Fruit fly (Drosophila melanogaster) whole organism, embryonic: Measurements from ENCODE around the gene CG13114.
A peak's percentile ranks its signal among the peaks of the same experiment; 100 is the strongest.

Experiments
- CG10543 ChIP-seq: fragments of 200-800 bp; sonication (Bioruptor generic); optimal IDR thresholded peaks from 3 replicates; lab custom pipeline; 2017; ENCODE audit warnings: missing biosample characterization, mild to moderate bottlenecking, missing genetic modification characterization, moderate library complexity
- CG11456 ChIP-seq: fragments of 200-800 bp; sonication (Bioruptor generic); IDR thresholded peaks from 3 replicates; pipeline ENCODE4 v1.3.6; 2022; ENCODE audit warnings: missing biosample characterization, missing genetic modification characterization
- CG11560 ChIP-seq: fragments of 200-800 bp; sonication (Bioruptor generic); IDR thresholded peaks from 3 replicates; pipeline ENCODE4 v1.3.6; 2022; ENCODE audit warnings: missing biosample characterization, missing genetic modification characterization
- CG12236 ChIP-seq: fragments of 200-800 bp; sonication (Bioruptor generic); optimal IDR thresholded peaks from 2 replicates; lab custom pipeline; 2016; ENCODE audit warnings: missing biosample characterization, missing genetic modification characterization
- CG12769 ChIP-seq: fragments of 200-800 bp; sonication (Bioruptor generic); optimal IDR thresholded peaks from 2 replicates; lab custom pipeline; 2019; ENCODE audit warnings: missing biosample characterization, mild to moderate bottlenecking, missing genetic modification characterization, moderate library complexity
- CG14050 ChIP-seq: fragments of 200-800 bp; sonication (Bioruptor generic); IDR thresholded peaks from 3 replicates; pipeline ENCODE4 v1.3.6; 2022; ENCODE audit warnings: missing biosample characterization, missing genetic modification characterization
- CG17912 ChIP-seq: fragments of 200-800 bp; sonication (Bioruptor generic); optimal IDR thresholded peaks from 2 replicates; lab custom pipeline; 2018; ENCODE audit warnings: missing biosample characterization, mild to moderate bottlenecking, missing genetic modification characterization
- CG2120 ChIP-seq: fragments of 200-800 bp; sonication (Bioruptor generic); optimal IDR thresholded peaks from 3 replicates; lab custom pipeline; 2016; ENCODE audit warnings: missing biosample characterization, missing genetic modification characterization
- CG2129 ChIP-seq: fragments of 200-800 bp; sonication (Bioruptor generic); IDR thresholded peaks from 2 replicates; pipeline ENCODE4 v1.3.6; 2022; ENCODE audit warnings: missing biosample characterization, missing genetic modification characterization; ENCODE audit not compliant: partially characterized antibody
- CG2202 ChIP-seq: fragments of 200-800 bp; sonication (Bioruptor generic); optimal IDR thresholded peaks from 2 replicates; lab custom pipeline; 2018; ENCODE audit warnings: missing biosample characterization, mild to moderate bottlenecking, missing genetic modification characterization
- CG32532 ChIP-seq: fragments of 200-800 bp; sonication (Bioruptor generic); IDR thresholded peaks from 2 replicates; pipeline ENCODE4 v1.3.6; 2022; ENCODE audit warnings: missing biosample characterization, missing genetic modification characterization
- CG34224 ChIP-seq: fragments of 200-800 bp; sonication (Bioruptor generic); IDR thresholded peaks from 3 replicates; pipeline ENCODE4 v1.3.6; 2022; ENCODE audit warnings: missing biosample characterization, missing genetic modification characterization; ENCODE audit not compliant: partially characterized antibody
- CG7372 ChIP-seq: fragments of 200-800 bp; sonication (Bioruptor generic); IDR thresholded peaks from 2 replicates; pipeline ENCODE4 v1.3.6; 2022; ENCODE audit warnings: missing biosample characterization, missing genetic modification characterization
- CG7786 ChIP-seq: fragments of 200-800 bp; sonication (Bioruptor generic); optimal IDR thresholded peaks from 2 replicates; lab custom pipeline; 2016; ENCODE audit warnings: missing biosample characterization, missing genetic modification characterization
- CG8924 ChIP-seq: fragments of 200-800 bp; optimal IDR thresholded peaks from 3 replicates; lab custom pipeline; 2019; ENCODE audit warnings: missing biosample characterization, mild to moderate bottlenecking, missing genetic modification characterization, moderate library complexity
- Dbx ChIP-seq: fragments of 200-800 bp; sonication (Bioruptor generic); IDR thresholded peaks from 3 replicates; pipeline ENCODE4 v1.3.6; 2022; ENCODE audit warnings: missing biosample characterization, missing genetic modification characterization
- Deaf1 ChIP-seq: fragments of 200-800 bp; optimal IDR thresholded peaks from 3 replicates; lab custom pipeline; 2019; ENCODE audit warnings: missing biosample characterization, mild to moderate bottlenecking, missing genetic modification characterization, moderate library complexity
- Drgx ChIP-seq: fragments of 200-800 bp; sonication (Bioruptor generic); IDR thresholded peaks from 2 replicates; pipeline ENCODE4 v1.3.6; 2022; ENCODE audit warnings: missing biosample characterization, missing genetic modification characterization
- Ets65A ChIP-seq: fragments of 200-800 bp; sonication (Bioruptor generic); peaks from one replicate; lab custom pipeline; 2016; ENCODE audit warnings: missing biosample characterization, missing genetic modification characterization
- Med ChIP-seq: fragments of 200-800 bp; sonication (Bioruptor generic); peaks from one replicate; lab custom pipeline; 2016; ENCODE audit warnings: missing biosample characterization, missing genetic modification characterization, mild to moderate bottlenecking, inconsistent platforms, moderate library complexity
- NfI ChIP-seq: fragments of 200-800 bp; sonication (Bioruptor generic); optimal IDR thresholded peaks from 3 replicates; lab custom pipeline; 2018; ENCODE audit warnings: missing biosample characterization, mild to moderate bottlenecking, missing genetic modification characterization, moderate library complexity
- Pdp1 ChIP-seq, 2 experiments: fragments of 200-800 bp; sonication (Bioruptor generic); optimal IDR thresholded peaks; 3 replicates each; lab custom pipeline; 2016; ENCODE audit warnings: missing biosample characterization in 2 of 2, missing genetic modification characterization in 2 of 2, mild to moderate bottlenecking in 1 of 2, moderate library complexity in 1 of 2
- Trl ChIP-seq, 3 experiments: fragments of >200 bp in 2 of 3; fragments of 200-800 bp in 1 of 3; sonication (Bioruptor generic) in 1 of 3; optimal IDR thresholded peaks; 2 replicates in 1 of 3; 3 replicates in 2 of 3; lab custom pipeline; 2016 to 2017; ENCODE audit warnings: missing biosample characterization in 1 of 3, missing genetic modification characterization in 1 of 3
- crol ChIP-seq: fragments of 200-800 bp; sonication (Bioruptor generic); IDR thresholded peaks from 2 replicates; pipeline ENCODE4 v1.3.6; 2022; ENCODE audit warnings: missing biosample characterization, missing genetic modification characterization
- inv ChIP-seq: fragments of 200-800 bp; sonication (Bioruptor generic); IDR thresholded peaks from 2 replicates; pipeline ENCODE4 v1.3.6; 2022; ENCODE audit warnings: missing biosample characterization, missing genetic modification characterization; ENCODE audit not compliant: partially characterized antibody
- kah ChIP-seq: fragments of 200-800 bp; sonication (Bioruptor generic); optimal IDR thresholded peaks from 2 replicates; lab custom pipeline; 2018; ENCODE audit warnings: missing biosample characterization, mild to moderate bottlenecking, missing genetic modification characterization
- nmo ChIP-seq: fragments of 200-800 bp; sonication (Bioruptor generic); optimal IDR thresholded peaks from 2 replicates; lab custom pipeline; 2018; ENCODE audit warnings: missing biosample characterization, mild to moderate bottlenecking, missing genetic modification characterization, moderate library complexity
- onecut ChIP-seq: fragments of 200-800 bp; sonication (Bioruptor generic); IDR thresholded peaks from 2 replicates; pipeline ENCODE4 v1.3.6; 2022; ENCODE audit warnings: missing biosample characterization, missing genetic modification characterization
- pum ChIP-seq: fragments of 200-800 bp; sonication (Bioruptor generic); optimal IDR thresholded peaks from 2 replicates; lab custom pipeline; 2016; ENCODE audit warnings: missing biosample characterization, missing genetic modification characterization
- rib ChIP-seq: fragments of 200-800 bp; sonication (Bioruptor generic); IDR thresholded peaks from 2 replicates; pipeline ENCODE4 v1.3.6; 2022; ENCODE audit warnings: missing biosample characterization, missing genetic modification characterization
- ro ChIP-seq: fragments of 200-800 bp; sonication (Bioruptor generic); IDR thresholded peaks from 2 replicates; pipeline ENCODE4 v1.3.6; 2022; ENCODE audit warnings: missing biosample characterization, missing genetic modification characterization
- sd ChIP-seq: fragments of 200-800 bp; sonication (Bioruptor generic); optimal IDR thresholded peaks from 3 replicates; lab custom pipeline; 2018; ENCODE audit warnings: missing biosample characterization, mild to moderate bottlenecking, missing genetic modification characterization, moderate library complexity
- slbo ChIP-seq: fragments of 200-800 bp; sonication (Bioruptor generic); IDR thresholded peaks from 2 replicates; pipeline ENCODE4 v1.3.6; 2022; ENCODE audit warnings: missing biosample characterization, missing genetic modification characterization
- tin ChIP-seq: fragments of 200-800 bp; sonication (Bioruptor generic); optimal IDR thresholded peaks from 3 replicates; lab custom pipeline; 2016; ENCODE audit warnings: missing biosample characterization, missing genetic modification characterization
- tup ChIP-seq: fragments of 200-800 bp; sonication (Bioruptor generic); optimal IDR thresholded peaks from 2 replicates; lab custom pipeline; 2016; ENCODE audit warnings: missing biosample characterization, mild to moderate bottlenecking, missing genetic modification characterization, moderate library complexity
- zf30C ChIP-seq: fragments of 200-800 bp; sonication (Bioruptor generic); optimal IDR thresholded peaks from 3 replicates; lab custom pipeline; 2018; ENCODE audit warnings: missing biosample characterization, mild to moderate bottlenecking, missing genetic modification characterization

Gene CG13114

DNA sequence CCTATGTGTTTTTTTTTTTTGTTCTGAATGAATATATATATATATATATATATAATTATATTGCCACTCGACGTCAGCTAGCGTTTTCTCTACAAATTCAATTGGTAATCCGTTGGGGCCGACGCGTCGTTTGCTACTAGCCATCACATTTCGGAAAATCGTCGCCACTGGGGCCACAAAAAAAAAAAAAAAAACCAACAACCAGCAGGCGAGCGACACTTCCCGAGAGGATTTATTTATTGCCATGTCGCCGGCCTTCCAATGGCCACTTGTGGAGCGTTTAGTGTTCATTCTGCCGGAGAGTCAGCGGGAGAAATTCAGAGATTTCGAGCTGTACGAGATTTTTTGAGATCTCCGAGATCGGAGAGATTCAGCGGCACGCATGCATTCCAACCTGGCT is 5.3 kb downstream of the CG13114 start:
- peak; percentile 95 for TF ChIP-seq kah (GFP tag; lab: Kevin White, UChicago)
- peak; percentile 60 for TF ChIP-seq Drgx (GFP tag; lab: Robert Waterston, UW)
- no peak for TF ChIP-seq CG2202 (tag; lab: Kevin White, UChicago)
- TF ChIP-seq CG34224 (GFP tag; lab: Robert Waterston, UW), result no peak
- peak; percentile 6 to 15 for TF ChIP-seq Trl (optimal IDR thresholded peaks at IDR 0.05; lab: Kevin White, UChicago)
- no peak for TF ChIP-seq Trl (GFP tag; optimal IDR thresholded peaks at IDR 0.05; lab: Kevin White, UChicago)
- peak; percentile 29 for TF ChIP-seq CG10543 (GFP tag; lab: Kevin White, UChicago)
- peak; percentile 43 for TF ChIP-seq sd (tag; lab: Kevin White, UChicago)

dm6 chr2L:9557858-9558257 is 12.2 kb downstream of the CG13114 start:
- no peak for TF ChIP-seq CG7786 (GFP tag; lab: Kevin White, UChicago)
- peak; percentile 9 for TF ChIP-seq CG10543 (GFP tag; lab: Kevin White, UChicago)
- TF ChIP-seq crol (GFP tag; lab: Robert Waterston, UW), result peak; percentile 62
- peak; percentile 57 for TF ChIP-seq sd (tag; lab: Kevin White, UChicago)
- TF ChIP-seq Trl (optimal IDR thresholded peaks at IDR 0.05; lab: Kevin White, UChicago), result peak in 1 of 2 experiments; percentile 12
- TF ChIP-seq Trl (GFP tag; optimal IDR thresholded peaks at IDR 0.05; lab: Kevin White, UChicago), result no peak
- peak; percentile 6; the same call in 1 of the 2 replicates for TF ChIP-seq slbo (GFP tag; lab: Robert Waterston, UW)
- TF ChIP-seq onecut (GFP tag; lab: Robert Waterston, UW), result no peak
- TF ChIP-seq CG14050 (GFP tag; lab: Robert Waterston, UW), result no peak
- peak; percentile 85 for TF ChIP-seq CG12769 (tag; lab: Kevin White, UChicago)
- peak; percentile 55 for TF ChIP-seq kah (GFP tag; lab: Kevin White, UChicago)
- TF ChIP-seq, all 482 proteins: peak for 7

DNA sequence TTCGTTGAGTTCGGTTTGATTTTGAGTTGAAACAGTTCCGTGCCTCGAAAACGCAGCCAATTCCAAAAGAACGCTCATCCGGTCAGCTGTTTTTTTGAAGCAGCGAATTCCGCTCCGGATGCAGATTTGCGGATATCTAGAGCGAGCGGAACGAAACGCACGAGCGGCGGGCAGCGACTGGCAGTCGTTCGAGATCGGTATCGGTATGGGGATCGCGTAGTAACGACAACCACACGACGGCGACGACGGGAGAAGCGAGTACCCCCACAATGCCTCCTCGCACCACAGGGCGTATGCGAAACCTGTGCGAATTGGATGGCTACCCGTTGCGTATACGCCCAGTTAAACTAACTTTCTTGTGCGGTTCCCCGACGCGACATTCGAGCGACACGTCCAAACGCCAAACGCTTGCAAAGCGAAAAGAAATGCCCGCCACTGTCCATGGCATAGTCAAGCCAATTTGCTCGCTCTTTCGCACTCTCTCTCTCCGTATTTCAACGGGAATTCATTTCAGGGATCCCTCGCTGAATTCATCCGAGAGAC is 14.5 kb downstream of the CG13114 start:
- no peak for TF ChIP-seq ro (GFP tag; lab: Robert Waterston, UW)
- TF ChIP-seq pum (GFP tag; lab: Kevin White, UChicago), result no peak
- peak; percentile 76 for TF ChIP-seq CG12769 (tag; lab: Kevin White, UChicago)
- TF ChIP-seq Trl (optimal IDR thresholded peaks at IDR 0.05; lab: Kevin White, UChicago), result peak; percentile 13 to 28
- no peak for TF ChIP-seq Trl (GFP tag; optimal IDR thresholded peaks at IDR 0.05; lab: Kevin White, UChicago)
- peak; percentile 53; the same call in 1 of the 2 replicates for TF ChIP-seq CG7372 (GFP tag; lab: Robert Waterston, UW)
- no peak for TF ChIP-seq CG2129 (GFP tag; lab: Robert Waterston, UW)
- TF ChIP-seq CG11456 (GFP tag; lab: Robert Waterston, UW), result 0 out of 3 replicates have a peak, but pooled peaks have one; percentile 32
- TF ChIP-seq CG8924 (tag; lab: Kevin White, UChicago), result no peak
- TF ChIP-seq CG12236 (GFP tag; lab: Kevin White, UChicago), result no peak
- TF ChIP-seq tup (GFP tag; lab: Kevin White, UChicago), result no peak
- TF ChIP-seq inv (GFP tag; lab: Robert Waterston, UW), result no peak
- 0 out of 2 replicates have a peak, but pooled peaks have one; percentile 11 for TF ChIP-seq crol (GFP tag; lab: Robert Waterston, UW)
- TF ChIP-seq nmo (GFP tag; lab: Kevin White, UChicago), result no peak
- no peak for TF ChIP-seq zf30C
- peak; percentile 47 for TF ChIP-seq Ets65A
- TF ChIP-seq tin (GFP tag; lab: Kevin White, UChicago), result no peak
- 0 out of 2 replicates have a peak, but pooled peaks have one; percentile 28 for TF ChIP-seq rib (GFP tag; lab: Robert Waterston, UW)
- peak; percentile 57; the same call in 1 of the 2 replicates for TF ChIP-seq Drgx (GFP tag; lab: Robert Waterston, UW)
- no peak for TF ChIP-seq NfI (GFP tag; lab: Kevin White, UChicago)
- TF ChIP-seq CG17912 (GFP tag; lab: Kevin White, UChicago), result no peak
- peak; percentile 23 for TF ChIP-seq CG10543 (GFP tag; lab: Kevin White, UChicago)
- peak; percentile 70 for TF ChIP-seq Deaf1 (tag; lab: Kevin White, UChicago)
- TF ChIP-seq CG11560 (tag; lab: Robert Waterston, UW), result 0 out of 3 replicates have a peak, but pooled peaks have one; percentile 31
- TF ChIP-seq Pdp1 (GFP tag; optimal IDR thresholded peaks at IDR 0.05; lab: Kevin White, UChicago), result no peak
- peak; percentile 9; the same call in 1 of the 2 replicates for TF ChIP-seq CG32532 (GFP tag; lab: Robert Waterston, UW)
- peak; percentile 32; the same call in 1 of the 3 replicates for TF ChIP-seq Dbx
- peak; percentile 70 for TF ChIP-seq Med (GFP tag; lab: Kevin White, UChicago)
- no peak for TF ChIP-seq CG2120 (GFP tag; lab: Kevin White, UChicago)
